Worm (Caenorhabditis elegans): Measurements from ENCODE around the gene Y105C5B.11.
A peak's percentile ranks its signal among the peaks of the same experiment; 100 is the strongest.

Y105C5B.11 gene

DNA sequence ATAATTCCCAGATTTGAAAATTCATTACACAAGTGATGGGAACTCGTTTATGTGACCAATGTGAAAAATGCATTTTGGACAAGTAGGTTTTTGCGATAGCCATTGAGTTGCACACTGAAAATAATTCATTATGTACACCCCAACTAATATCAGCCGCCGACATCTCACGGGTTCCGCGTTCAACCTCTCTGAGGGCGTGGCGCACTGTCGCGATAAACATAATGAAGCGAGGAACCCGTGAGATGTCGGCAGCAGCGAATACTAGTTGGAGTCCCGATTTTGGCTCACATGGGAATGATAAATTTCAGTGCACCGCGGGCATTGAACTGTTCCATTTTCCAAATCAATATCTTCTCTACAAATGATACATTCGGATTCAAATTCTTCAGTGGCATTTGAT is 4.2 kb downstream of the Y105C5B.11 start:
- TF ChIP-seq dao-5 (tag; optimal IDR thresholded peaks at IDR 0.05) (no peak), W03F9.2 (tag; optimal IDR thresholded peaks at IDR 0.05) (no peak), him-1 (tag; optimal IDR thresholded peaks at IDR 0.05) (no peak)

ce11 chrIV:15933814-15934213 is 7.5 kb downstream of the Y105C5B.11 start, which contains the start of gene srv-16:
Gene srv-16, minus strand, starts transcription at chrIV:15933914.
- TF ChIP-seq him-1 (tag; optimal IDR thresholded peaks at IDR 0.05) (no peak), dao-5 (tag; optimal IDR thresholded peaks at IDR 0.05) (no peak)

DNA sequence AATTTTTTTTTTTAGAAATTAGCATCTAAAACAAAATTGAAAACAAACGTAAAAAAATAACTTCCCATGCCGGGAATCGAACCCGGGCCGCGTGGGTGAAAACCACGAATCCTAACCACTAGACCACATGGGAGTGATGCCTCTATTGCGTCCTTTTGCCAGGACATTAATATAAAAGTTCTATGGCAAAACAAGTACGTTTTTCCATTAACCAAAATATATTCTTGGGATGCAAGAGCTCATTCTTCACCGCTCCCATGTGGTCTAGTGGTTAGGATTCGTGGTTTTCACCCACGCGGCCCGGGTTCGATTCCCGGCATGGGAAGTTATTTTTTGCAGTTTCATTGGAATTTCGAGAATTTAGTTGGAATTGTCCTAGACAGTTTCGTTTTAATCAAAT is 8.2 kb downstream of the Y105C5B.11 start:
- TF ChIP-seq dao-5 (tag; optimal IDR thresholded peaks at IDR 0.05): peak; percentile 8

- TF ChIP-seq him-1 (tag; optimal IDR thresholded peaks at IDR 0.05): no peak
- TF ChIP-seq W03F9.2 (tag; optimal IDR thresholded peaks at IDR 0.05): peak; percentile 21
- no peak for TF ChIP-seq dao-5 (tag; optimal IDR thresholded peaks at IDR 0.05)
Observed at ce11 chrIV:15931833-15932232, 9.5 kb downstream of the Y105C5B.11 start.

DNA sequence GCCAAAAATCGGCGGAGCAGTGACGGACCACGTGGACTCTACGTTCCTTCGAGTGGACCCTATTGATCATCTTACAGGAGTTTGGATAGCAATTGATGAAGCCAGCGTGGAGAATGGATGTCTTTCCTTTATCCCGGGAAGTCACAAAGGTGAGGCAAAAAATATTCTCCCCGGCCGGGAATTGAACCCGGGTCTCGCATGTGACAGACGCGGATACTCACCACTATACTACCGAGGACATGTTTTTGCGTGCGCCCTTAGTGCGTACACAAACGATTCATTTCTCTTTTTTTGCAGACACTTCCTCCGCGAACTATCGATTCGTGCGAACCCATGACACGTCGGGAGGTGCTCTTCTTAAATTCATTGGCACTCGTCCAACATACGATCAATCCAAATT is 10.1 kb downstream of the Y105C5B.11 start:
- TF ChIP-seq W03F9.2 (tag; optimal IDR thresholded peaks at IDR 0.05): no peak
- no peak for TF ChIP-seq him-1 (tag; optimal IDR thresholded peaks at IDR 0.05)
- TF ChIP-seq dao-5 (tag; optimal IDR thresholded peaks at IDR 0.05): no peak

- no peak for TF ChIP-seq dao-5 (tag; optimal IDR thresholded peaks at IDR 0.05)
- TF ChIP-seq him-1 (tag; optimal IDR thresholded peaks at IDR 0.05): no peak
- TF ChIP-seq W03F9.2 (tag; optimal IDR thresholded peaks at IDR 0.05): no peak
Observed at ce11 chrIV:15930694-15931093, 10.6 kb downstream of the Y105C5B.11 start.

ce11 chrIV:15930281-15930680 is 11.0 kb downstream of the Y105C5B.11 start, which contains the start of gene Y105C5B.9:
Gene Y105C5B.9, plus strand, starts transcription at chrIV:15930581.
- TF ChIP-seq dao-5 (tag; optimal IDR thresholded peaks at IDR 0.05): no peak
- no peak for TF ChIP-seq W03F9.2 (tag; optimal IDR thresholded peaks at IDR 0.05)
- no peak for TF ChIP-seq him-1 (tag; optimal IDR thresholded peaks at IDR 0.05)

DNA sequence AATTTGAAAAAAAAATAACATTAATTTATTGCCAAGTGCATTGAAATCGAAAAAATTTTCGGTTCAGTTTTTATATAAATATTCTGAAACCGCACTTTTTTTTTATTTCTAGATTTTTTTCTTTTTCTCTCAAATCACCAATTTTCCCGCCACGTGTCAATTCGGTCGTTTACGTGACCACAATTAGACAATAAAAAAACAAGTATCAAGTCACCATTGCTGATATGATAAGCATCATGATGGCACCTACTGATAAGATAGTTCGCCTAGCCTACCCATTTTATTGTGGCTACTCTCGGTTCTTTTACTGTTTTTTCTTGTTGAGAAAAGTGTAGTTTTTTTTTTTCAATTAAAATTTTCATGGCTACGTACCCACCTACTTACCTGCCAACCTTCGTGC is 11.5 kb downstream of the Y105C5B.11 start:
- TF ChIP-seq W03F9.2 (tag; optimal IDR thresholded peaks at IDR 0.05): no peak
- no peak for TF ChIP-seq him-1 (tag; optimal IDR thresholded peaks at IDR 0.05)

ce11 chrIV:15926746-15927145 is 14.6 kb downstream of the Y105C5B.11 start, which contains the start of gene Y105C5B.8:
Gene Y105C5B.8, minus strand, starts transcription at chrIV:15926846.
- TF ChIP-seq dao-5 (tag; optimal IDR thresholded peaks at IDR 0.05) (no peak), him-1 (tag; optimal IDR thresholded peaks at IDR 0.05) (no peak), W03F9.2 (tag; optimal IDR thresholded peaks at IDR 0.05) (no peak)

DNA sequence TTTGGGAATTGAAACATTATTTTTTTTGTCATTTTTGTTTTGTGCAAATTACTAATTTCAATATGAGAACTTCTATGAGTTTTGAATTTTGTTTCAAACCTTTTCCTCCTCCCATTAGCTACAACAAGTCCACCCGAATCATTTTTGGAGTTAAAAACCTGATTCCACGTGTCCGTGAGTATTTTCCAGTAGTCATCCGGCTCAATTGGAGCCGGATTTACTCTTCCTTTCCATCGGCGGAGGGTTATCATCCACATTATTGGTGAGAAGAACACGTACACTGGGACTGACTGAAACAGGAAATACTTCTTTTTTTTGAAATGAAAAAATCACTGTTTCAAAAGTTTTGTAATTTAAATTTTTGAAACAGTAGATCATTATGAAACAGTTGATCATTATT is 18.3 kb downstream of the Y105C5B.11 start:
- TF ChIP-seq dao-5 (tag; optimal IDR thresholded peaks at IDR 0.05): no peak
- TF ChIP-seq W03F9.2 (tag; optimal IDR thresholded peaks at IDR 0.05): no peak
- TF ChIP-seq him-1 (tag; optimal IDR thresholded peaks at IDR 0.05): no peak

ce11 chrIV:15915061-15915460 is 26.2 kb downstream of the Y105C5B.11 start:
- TF ChIP-seq him-1 (tag; optimal IDR thresholded peaks at IDR 0.05) (no peak), W03F9.2 (tag; optimal IDR thresholded peaks at IDR 0.05) (no peak), dao-5 (tag; optimal IDR thresholded peaks at IDR 0.05) (no peak)

DNA sequence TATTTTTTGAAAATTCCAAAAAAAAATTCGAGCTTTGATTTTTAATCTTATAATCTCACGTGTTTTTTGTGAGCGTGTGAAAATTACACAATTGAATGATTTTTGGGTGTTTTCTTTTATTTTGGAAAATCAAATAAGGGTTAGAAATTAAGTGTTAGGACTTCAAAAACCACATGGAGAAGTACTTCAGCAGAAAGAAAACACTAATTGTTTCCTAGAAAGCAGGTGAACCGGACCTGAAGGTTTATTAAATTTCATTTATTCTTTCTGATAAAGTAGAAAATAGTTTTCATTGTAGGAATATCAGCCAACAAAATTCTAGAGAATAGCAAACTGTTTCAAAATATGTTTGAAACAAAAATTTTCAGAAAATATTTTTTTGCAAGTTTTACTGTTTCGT is 33.1 kb downstream of the Y105C5B.11 start:
- TF ChIP-seq dao-5 (tag; optimal IDR thresholded peaks at IDR 0.05): no peak
- no peak for TF ChIP-seq W03F9.2 (tag; optimal IDR thresholded peaks at IDR 0.05)
- no peak for TF ChIP-seq him-1 (tag; optimal IDR thresholded peaks at IDR 0.05)

- TF ChIP-seq dao-5 (tag; optimal IDR thresholded peaks at IDR 0.05) (no peak), him-1 (tag; optimal IDR thresholded peaks at IDR 0.05) (no peak)
Observed at ce11 chrIV:15906059-15906632, 35.2 kb downstream of the Y105C5B.11 start, which contains the start of gene srv-15. Gene srv-15, plus strand, starts transcription at chrIV:15906582.

DNA sequence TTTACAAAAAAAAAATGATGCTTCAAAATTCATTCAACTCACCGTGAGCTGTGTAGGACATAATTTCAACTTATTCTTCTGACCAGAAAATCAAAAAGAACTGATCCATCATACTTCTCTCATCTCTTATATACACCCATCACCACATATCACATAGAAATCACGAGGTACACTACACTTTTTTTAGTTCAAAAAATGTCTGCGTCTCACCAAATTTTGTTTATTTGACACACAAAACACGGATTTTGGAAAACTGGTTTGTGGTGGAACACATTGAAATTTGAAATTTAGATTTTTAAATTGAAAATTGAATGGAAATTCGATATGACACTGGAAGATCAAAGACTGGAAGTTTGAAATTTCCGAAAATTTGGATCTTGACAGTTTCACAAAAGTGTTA is 40.2 kb downstream of the Y105C5B.11 start, which contains the start of gene Y105C5B.5:
Y105C5B.5 (minus strand) TSS at position 103 of the 400 bp plus-strand sequence.
- TF ChIP-seq him-1 (tag; optimal IDR thresholded peaks at IDR 0.05): no peak
- no peak for TF ChIP-seq dao-5 (tag; optimal IDR thresholded peaks at IDR 0.05)
- TF ChIP-seq W03F9.2 (tag; optimal IDR thresholded peaks at IDR 0.05): no peak

ce11 chrIV:15900158-15900557 is 41.1 kb downstream of the Y105C5B.11 start:
- TF ChIP-seq W03F9.2 (tag; optimal IDR thresholded peaks at IDR 0.05) (no peak), him-1 (tag; optimal IDR thresholded peaks at IDR 0.05) (no peak), dao-5 (tag; optimal IDR thresholded peaks at IDR 0.05) (no peak)
